Fruit fly (Drosophila melanogaster) whole organism, prepupa: ENCODE measurements around the gene stc.

Source experiments
- Blimp-1 ChIP-seq: fragments of 200-800 bp; sonication (Bioruptor generic); optimal IDR thresholded peaks from 3 replicates; lab custom pipeline; 2017; ENCODE audit warnings: missing biosample characterization, missing genetic modification characterization, mild to moderate bottlenecking, moderate library complexity, missing genetic modification reagents
- CG6276 ChIP-seq: fragments of 200-800 bp; sonication (Bioruptor generic); optimal IDR thresholded peaks from 2 replicates; lab custom pipeline; 2017; ENCODE audit warnings: missing biosample characterization, mild to moderate bottlenecking, missing genetic modification characterization
- CG6792 ChIP-seq: fragments of 200-800 bp; sonication (Bioruptor generic); optimal IDR thresholded peaks from 3 replicates; lab custom pipeline; 2016; ENCODE audit warnings: missing biosample characterization, missing genetic modification characterization
- Eip93F ChIP-seq: fragments of 200-800 bp; sonication (Bioruptor generic); optimal IDR thresholded peaks from 2 replicates; lab custom pipeline; 2016; ENCODE audit warnings: missing biosample characterization, mild to moderate bottlenecking, missing genetic modification characterization
- Sox102F ChIP-seq: fragments of 200-800 bp; sonication (Bioruptor generic); optimal IDR thresholded peaks from 2 replicates; lab custom pipeline; 2016; ENCODE audit warnings: missing biosample characterization, mild to moderate bottlenecking, missing genetic modification characterization
- spab ChIP-seq: fragments of 200-800 bp; sonication (Bioruptor generic); optimal IDR thresholded peaks from 2 replicates; lab custom pipeline; 2017; ENCODE audit warnings: missing biosample characterization, mild to moderate bottlenecking, missing genetic modification characterization, missing genetic modification reagents

- TF ChIP-seq Blimp-1 (GFP tag; lab: Kevin White, UChicago) (no peak), CG6276 (GFP tag; lab: Kevin White, UChicago) (no peak), spab (GFP tag; lab: Kevin White, UChicago) (no peak), Eip93F (no peak), Sox102F (no peak), CG6792 (GFP tag; lab: Kevin White, UChicago) (no peak)
Observed at dm6 chr2L:15074465-15074864, 38.8 kb upstream of the stc start, which contains the start of gene wwk.
